Fruit fly (Drosophila melanogaster): ENCODE measurements around the gene CG32407.

DNA sequence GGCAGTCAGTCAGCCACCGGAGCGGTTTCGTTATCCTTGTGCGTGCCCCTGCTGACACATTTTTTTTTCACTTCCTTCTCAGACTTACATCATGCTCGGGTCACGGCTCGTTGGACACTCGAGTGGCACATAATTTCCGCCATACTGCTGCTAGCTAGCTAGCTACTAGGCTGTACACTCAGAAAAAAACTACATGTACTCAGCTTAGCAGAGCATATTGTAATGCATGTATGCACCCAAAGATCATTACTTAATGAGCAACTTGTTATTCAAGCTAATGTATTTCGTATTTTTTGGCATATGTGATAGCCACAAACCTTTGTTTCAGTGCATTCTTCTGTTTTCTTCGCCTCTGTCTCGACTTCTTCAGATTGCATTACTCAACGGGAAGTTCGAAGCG, 42.5 kb downstream of the CG32407 start:
- no peak for TF ChIP-seq cnc (optimal IDR thresholded peaks at IDR 0.05)
- no peak for TF ChIP-seq Crg-1 (GFP tag; optimal IDR thresholded peaks at IDR 0.05)
- no peak for TF ChIP-seq CG14711 (tag; optimal IDR thresholded peaks at IDR 0.05)
- no peak for TF ChIP-seq CG5204 (GFP tag; optimal IDR thresholded peaks at IDR 0.05)
- no peak for TF ChIP-seq pad (GFP tag; optimal IDR thresholded peaks at IDR 0.05)

Measured in whole organism, adult.